Fruit fly (Drosophila melanogaster) whole organism, embryonic: ENCODE data around the gene CG14440.

Experiments
- Ada2b ChIP-seq: fragments of 200-800 bp; sonication (Bioruptor generic); IDR thresholded peaks from 2 replicates; pipeline ENCODE4 v1.3.6; 2022; ENCODE audit warnings: missing biosample characterization, missing genetic modification characterization
- Bteb2 ChIP-seq: fragments of 200-800 bp; sonication (Bioruptor generic); optimal IDR thresholded peaks from 2 replicates; lab custom pipeline; 2016; ENCODE audit warnings: missing biosample characterization, missing genetic modification characterization
- CG10543 ChIP-seq: fragments of 200-800 bp; sonication (Bioruptor generic); optimal IDR thresholded peaks from 3 replicates; lab custom pipeline; 2017; ENCODE audit warnings: missing biosample characterization, mild to moderate bottlenecking, missing genetic modification characterization, moderate library complexity
- CG10959 ChIP-seq: fragments of 200-800 bp; sonication (Bioruptor generic); IDR thresholded peaks from 2 replicates; pipeline ENCODE4 v1.3.6; 2022; ENCODE audit warnings: missing biosample characterization, missing genetic modification characterization
- CG11696 ChIP-seq: fragments of 200-800 bp; sonication (Bioruptor generic); IDR thresholded peaks from 2 replicates; pipeline ENCODE4 v1.3.6; 2022; ENCODE audit warnings: missing biosample characterization, missing genetic modification characterization
- CG12071 ChIP-seq: fragments of 200-800 bp; sonication (Bioruptor generic); optimal IDR thresholded peaks from 3 replicates; lab custom pipeline; 2018; ENCODE audit warnings: missing biosample characterization, mild to moderate bottlenecking, missing genetic modification characterization
- CG13624 ChIP-seq: fragments of 200-800 bp; sonication (Bioruptor generic); optimal IDR thresholded peaks from 2 replicates; lab custom pipeline; 2016; ENCODE audit warnings: missing biosample characterization, missing genetic modification characterization
- CG15479 ChIP-seq: fragments of 200-800 bp; sonication (Bioruptor generic); optimal IDR thresholded peaks from 3 replicates; lab custom pipeline; 2019; ENCODE audit warnings: missing biosample characterization, mild to moderate bottlenecking, missing genetic modification characterization, moderate library complexity
- CG1792 ChIP-seq: fragments of 200-800 bp; sonication (Bioruptor generic); optimal IDR thresholded peaks from 2 replicates; lab custom pipeline; 2016; ENCODE audit warnings: missing biosample characterization, missing genetic modification characterization
- CG18476 ChIP-seq: fragments of 200-800 bp; sonication (Bioruptor generic); optimal IDR thresholded peaks from 2 replicates; lab custom pipeline; 2016; ENCODE audit warnings: missing biosample characterization, mild to moderate bottlenecking, missing genetic modification characterization
- CG2116 ChIP-seq: fragments of 200-800 bp; sonication (Bioruptor generic); optimal IDR thresholded peaks from 3 replicates; lab custom pipeline; 2018; ENCODE audit warnings: missing biosample characterization, mild to moderate bottlenecking, missing genetic modification characterization
- CG3065 ChIP-seq: fragments of 200-800 bp; sonication (Bioruptor generic); optimal IDR thresholded peaks from 2 replicates; lab custom pipeline; 2016; ENCODE audit warnings: missing biosample characterization, missing genetic modification characterization
- CG31224 ChIP-seq: fragments of 200-800 bp; sonication (Bioruptor generic); IDR thresholded peaks from 2 replicates; pipeline ENCODE4 v1.3.6; 2022; ENCODE audit warnings: missing biosample characterization, missing genetic modification characterization
- CG32532 ChIP-seq: fragments of 200-800 bp; sonication (Bioruptor generic); IDR thresholded peaks from 2 replicates; pipeline ENCODE4 v1.3.6; 2022; ENCODE audit warnings: missing biosample characterization, missing genetic modification characterization
- CG3726 ChIP-seq: fragments of 200-800 bp; sonication (Bioruptor generic); IDR thresholded peaks from 3 replicates; pipeline ENCODE4, ENCODE4 v1.3.6; 2022; ENCODE audit warnings: missing biosample characterization, missing genetic modification characterization
- CG4617 ChIP-seq: fragments of 200-800 bp; sonication (Bioruptor generic); optimal IDR thresholded peaks from 3 replicates; lab custom pipeline; 2016; ENCODE audit warnings: missing biosample characterization, missing genetic modification characterization, borderline replicate concordance
- CG5953 ChIP-seq: fragments of 200-800 bp; sonication (Bioruptor generic); IDR thresholded peaks from 2 replicates; pipeline ENCODE4 v1.3.6; 2022; ENCODE audit warnings: missing biosample characterization, missing genetic modification characterization
- CG6854 ChIP-seq: fragments of 200-800 bp; sonication (Bioruptor generic); optimal IDR thresholded peaks from 3 replicates; lab custom pipeline; 2017; ENCODE audit warnings: missing biosample characterization, mild to moderate bottlenecking, missing genetic modification characterization
- CG9817 ChIP-seq: fragments of 200-800 bp; sonication (Bioruptor generic); optimal IDR thresholded peaks from 2 replicates; lab custom pipeline; 2018; ENCODE audit warnings: missing biosample characterization, mild to moderate bottlenecking, missing genetic modification characterization, moderate library complexity
- CG9932 ChIP-seq: fragments of 200-800 bp; sonication (Bioruptor generic); IDR thresholded peaks from 2 replicates; pipeline ENCODE4 v1.3.6; 2022; ENCODE audit warnings: missing biosample characterization, missing genetic modification characterization
- HLH3B ChIP-seq: fragments of 200-800 bp; sonication (Bioruptor generic); IDR thresholded peaks from 2 replicates; pipeline ENCODE4 v1.3.6; 2022; ENCODE audit warnings: missing biosample characterization, missing genetic modification characterization
- Hmr ChIP-seq: fragments of 200-800 bp; sonication (Bioruptor generic); optimal IDR thresholded peaks from 3 replicates; lab custom pipeline; 2017; ENCODE audit warnings: mild to moderate bottlenecking, missing biosample characterization, missing genetic modification reagents, missing genetic modification characterization
- Hr3 ChIP-seq: fragments of 200-800 bp; sonication (Bioruptor generic); optimal IDR thresholded peaks from 3 replicates; lab custom pipeline; 2016; ENCODE audit warnings: missing biosample characterization, missing genetic modification characterization
- NC2β ChIP-seq: fragments of 200-800 bp; sonication (Bioruptor generic); optimal IDR thresholded peaks from 2 replicates; lab custom pipeline; 2016; ENCODE audit warnings: missing biosample characterization, missing genetic modification characterization
- Pdp1 ChIP-seq, 2 experiments: fragments of 200-800 bp; sonication (Bioruptor generic); optimal IDR thresholded peaks; 3 replicates each; lab custom pipeline; 2016; ENCODE audit warnings: missing biosample characterization in 2 of 2, missing genetic modification characterization in 2 of 2, mild to moderate bottlenecking in 1 of 2, moderate library complexity in 1 of 2
- Rfx ChIP-seq: fragments of 200-800 bp; sonication (Bioruptor generic); IDR thresholded peaks from 2 replicates; pipeline ENCODE4 v1.3.6; 2022; ENCODE audit warnings: missing biosample characterization, missing genetic modification characterization
- Sin3A ChIP-seq: fragments of >200 bp; optimal IDR thresholded peaks from 2 replicates; lab custom pipeline; 2018
- Spps ChIP-seq: fragments of 200-800 bp; sonication (Bioruptor generic); optimal IDR thresholded peaks from 2 replicates; lab custom pipeline; 2018; ENCODE audit warnings: missing biosample characterization, mild to moderate bottlenecking, missing genetic modification characterization
- ase ChIP-seq: fragments of 200-800 bp; sonication (Bioruptor generic); IDR thresholded peaks from 3 replicates; pipeline ENCODE4 v1.3.6; 2022; ENCODE audit warnings: missing biosample characterization, missing genetic modification characterization
- bowl ChIP-seq: fragments of 200-800 bp; sonication (Bioruptor generic); IDR thresholded peaks from 2 replicates; pipeline ENCODE4 v1.3.6; 2022; ENCODE audit warnings: missing biosample characterization, missing genetic modification characterization
- cad ChIP-seq: fragments of >200 bp; optimal IDR thresholded peaks from 2 replicates; lab custom pipeline; 2017; ENCODE audit warnings: missing biosample characterization, missing genetic modification characterization
- dmrt11E ChIP-seq: fragments of 200-800 bp; sonication (Bioruptor generic); optimal IDR thresholded peaks from 3 replicates; lab custom pipeline; 2018; ENCODE audit warnings: missing biosample characterization, mild to moderate bottlenecking, missing genetic modification characterization, moderate library complexity
- emc ChIP-seq: fragments of 200-800 bp; sonication (Bioruptor generic); optimal IDR thresholded peaks from 2 replicates; lab custom pipeline; 2016; ENCODE audit warnings: missing biosample characterization, missing genetic modification characterization
- eyg ChIP-seq: fragments of 200-800 bp; sonication (Bioruptor generic); optimal IDR thresholded peaks from 3 replicates; lab custom pipeline; 2016; ENCODE audit warnings: missing biosample characterization, missing genetic modification characterization
- ftz-f1 ChIP-seq: fragments of 200-800 bp; sonication (Bioruptor generic); optimal IDR thresholded peaks from 2 replicates; lab custom pipeline; 2016; ENCODE audit warnings: missing biosample characterization, missing genetic modification characterization
- gce ChIP-seq: fragments of 200-800 bp; sonication (Bioruptor generic); IDR thresholded peaks from 3 replicates; pipeline ENCODE4 v1.3.6; 2022; ENCODE audit warnings: missing biosample characterization, missing genetic modification characterization
- h ChIP-seq: fragments of >200 bp; optimal IDR thresholded peaks from 2 replicates; lab custom pipeline; 2017
- hth ChIP-seq: fragments of >200 bp; optimal IDR thresholded peaks from 2 replicates; lab custom pipeline; 2017; ENCODE audit warnings: inconsistent platforms
- insv ChIP-seq, 2 experiments: fragments of 200-800 bp; sonication (Bioruptor generic); optimal IDR thresholded peaks; 3 replicates each; lab custom pipeline; 2016 to 2018; ENCODE audit warnings: missing biosample characterization in 2 of 2, missing genetic modification characterization in 2 of 2
- klu ChIP-seq: fragments of 200-800 bp; sonication (Bioruptor generic); IDR thresholded peaks from 2 replicates; pipeline ENCODE4 v1.3.6; 2022; ENCODE audit warnings: missing biosample characterization, missing genetic modification characterization
- knrl ChIP-seq: fragments of 200-800 bp; sonication (Bioruptor generic); IDR thresholded peaks from 3 replicates; pipeline ENCODE4 v1.3.6; 2022; ENCODE audit warnings: missing biosample characterization, missing genetic modification characterization; ENCODE audit not compliant: partially characterized antibody
- lab ChIP-seq: fragments of 200-800 bp; sonication (Bioruptor generic); optimal IDR thresholded peaks from 3 replicates; lab custom pipeline; 2017; ENCODE audit warnings: missing biosample characterization, missing genetic modification characterization, mild to moderate bottlenecking, moderate library complexity, missing genetic modification reagents
- lmd ChIP-seq: fragments of 200-800 bp; sonication (Bioruptor generic); IDR thresholded peaks from 2 replicates; pipeline ENCODE4 v1.3.6; 2022; ENCODE audit warnings: missing biosample characterization, missing genetic modification characterization
- mld ChIP-seq: fragments of 200-800 bp; sonication (Bioruptor generic); IDR thresholded peaks from 3 replicates; pipeline ENCODE4 v1.3.6; 2022; ENCODE audit warnings: missing biosample characterization, missing genetic modification characterization; ENCODE audit not compliant: partially characterized antibody
- odd ChIP-seq: fragments of 200-800 bp; sonication (Bioruptor generic); optimal IDR thresholded peaks from 2 replicates; lab custom pipeline; 2017; ENCODE audit warnings: missing biosample characterization, mild to moderate bottlenecking, missing genetic modification characterization
- pan ChIP-seq, 4 experiments: fragments of >200 bp in 3 of 4; fragments of 200-800 bp in 1 of 4; sonication (Bioruptor generic) in 1 of 4; optimal IDR thresholded peaks in 3 of 4; IDR thresholded peaks in 1 of 4; 2 replicates each; pipeline versions ENCODE4 v1.3.6 to Lab custom; 2017 to 2022; ENCODE audit warnings: missing biosample characterization in 2 of 4, missing genetic modification characterization in 2 of 4, mixed read lengths in 1 of 4
- peb ChIP-seq: fragments of 200-800 bp; sonication (Bioruptor generic); IDR thresholded peaks from 2 replicates; pipeline ENCODE4 v1.3.6; 2022; ENCODE audit warnings: missing biosample characterization, missing genetic modification characterization
- pros ChIP-seq: fragments of 200-800 bp; sonication (Bioruptor generic); optimal IDR thresholded peaks from 3 replicates; lab custom pipeline; 2019; ENCODE audit warnings: missing biosample characterization, mild to moderate bottlenecking, missing genetic modification characterization, moderate library complexity
- ro ChIP-seq: fragments of 200-800 bp; sonication (Bioruptor generic); IDR thresholded peaks from 2 replicates; pipeline ENCODE4 v1.3.6; 2022; ENCODE audit warnings: missing biosample characterization, missing genetic modification characterization
- sens ChIP-seq: fragments of 200-800 bp; sonication (Bioruptor generic); peaks from one replicate; lab custom pipeline; 2016; ENCODE audit warnings: missing biosample characterization, missing genetic modification characterization
- sisA ChIP-seq: fragments of 200-800 bp; sonication (Bioruptor generic); IDR thresholded peaks from 2 replicates; pipeline ENCODE4 v1.3.6; 2022; ENCODE audit warnings: missing biosample characterization, missing genetic modification characterization
- sob ChIP-seq: fragments of 200-800 bp; sonication (Bioruptor generic); IDR thresholded peaks from 2 replicates; pipeline ENCODE4 v1.3.6; 2022; ENCODE audit warnings: missing biosample characterization, missing genetic modification characterization
- vfl ChIP-seq: fragments of 200-800 bp; sonication (Bioruptor generic); optimal IDR thresholded peaks from 2 replicates; lab custom pipeline; 2016; ENCODE audit warnings: missing biosample characterization, missing genetic modification characterization

CG14440 gene

dm6 chrX:6711295-6711694, 12.9 kb upstream of the CG14440 start (continued):
- TF ChIP-seq Hr3 (peak; percentile 68), cad (GFP tag; lab: Kevin White, UChicago) (no peak), bowl (no peak), h (lab: Kevin White, UChicago) (no peak), CG31224 (GFP tag; lab: Robert Waterston, UW) (peak; percentile 62), pan (optimal IDR thresholded peaks at IDR 0.05; lab: Kevin White, UChicago) (no peak), pan (GFP tag; optimal IDR thresholded peaks at IDR 0.05 in 1 of 2, IDR thresholded peaks at IDR 0.05 in 1 of 2) (peak in 1 of 2 experiments; percentile 78), CG3726 (GFP tag; lab: Robert Waterston, UW) (no peak), odd (GFP tag; lab: Kevin White, UChicago) (peak; percentile 63), CG1792 (peak; percentile 50), CG15479 (GFP tag; lab: Kevin White, UChicago) (no peak), vfl (GFP tag; lab: Kevin White, UChicago) (peak; percentile 49), lab (GFP tag; lab: Kevin White, UChicago) (peak; percentile 89), Hmr (GFP tag; lab: Kevin White, UChicago) (peak; percentile 86), gce (peak; percentile 71; the same call in 1 of the 3 replicates), CG10543 (GFP tag; lab: Kevin White, UChicago) (peak; percentile 40), CG2116 (GFP tag; lab: Kevin White, UChicago) (peak; percentile 41), Pdp1 (GFP tag; optimal IDR thresholded peaks at IDR 0.05; lab: Kevin White, UChicago) (peak; percentile 76 to 93), Ada2b (peak; percentile 83), NC2β (GFP tag; lab: Kevin White, UChicago) (peak; percentile 73), CG11696 (peak; percentile 23; the same call in 1 of the 2 replicates), lmd (GFP tag; lab: Robert Waterston, UW) (peak; percentile 83), Sin3A (no peak), sisA (peak; percentile 71), ro (GFP tag; lab: Robert Waterston, UW) (no peak), CG13624 (GFP tag; lab: Kevin White, UChicago) (peak; percentile 81), ftz-f1 (GFP tag; lab: Kevin White, UChicago) (no peak), CG4617 (GFP tag; lab: Kevin White, UChicago) (peak; percentile 26), eyg (GFP tag; lab: Kevin White, UChicago) (peak; percentile 69), CG9932 (GFP tag; lab: Robert Waterston, UW) (peak; percentile 49), CG6854 (GFP tag; lab: Kevin White, UChicago) (peak; percentile 67), ase (GFP tag; lab: Robert Waterston, UW) (peak; percentile 44; the same call in 1 of the 3 replicates), CG3065 (peak; percentile 28), CG18476 (peak; percentile 66), mld (GFP tag; lab: Robert Waterston, UW) (no peak), dmrt11E (tag; lab: Kevin White, UChicago) (peak; percentile 58), insv (GFP tag; optimal IDR thresholded peaks at IDR 0.05; lab: Kevin White, UChicago) (no peak), knrl (GFP tag; lab: Robert Waterston, UW) (no peak)

DNA sequence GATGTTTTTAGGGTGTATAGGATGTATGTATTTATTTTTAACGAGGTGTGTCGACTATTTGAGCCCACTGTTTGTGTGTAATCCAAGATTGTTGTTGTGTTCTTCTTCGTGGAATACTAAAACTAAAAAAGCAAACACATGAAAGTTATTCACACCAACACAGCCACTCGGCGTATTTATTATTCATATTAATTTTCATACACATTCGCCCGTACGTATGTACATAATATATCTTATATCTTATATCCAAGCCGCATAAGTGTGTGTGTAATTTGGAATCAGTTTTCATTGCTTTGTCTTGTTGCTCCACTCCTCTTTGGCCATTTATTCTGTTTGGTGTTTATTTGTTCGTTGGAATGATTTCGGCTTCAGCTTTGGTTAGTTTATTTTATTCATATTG, 12.3 kb upstream of the CG14440 start:
- no peak for TF ChIP-seq ftz-f1 (GFP tag; lab: Kevin White, UChicago)
- no peak for TF ChIP-seq CG32532 (GFP tag; lab: Robert Waterston, UW)
- TF ChIP-seq Rfx (GFP tag; lab: Robert Waterston, UW) = 0 out of 2 replicates have a peak, but pooled peaks have one; percentile 7
- no peak for TF ChIP-seq CG10959 (GFP tag; lab: Robert Waterston, UW)
- no peak for TF ChIP-seq emc (GFP tag; lab: Kevin White, UChicago)
- TF ChIP-seq CG12071 (GFP tag; lab: Kevin White, UChicago) = no peak
- no peak for TF ChIP-seq Spps
- no peak for TF ChIP-seq klu (GFP tag; lab: Robert Waterston, UW)
- TF ChIP-seq sob (GFP tag; lab: Robert Waterston, UW) = no peak
- no peak for TF ChIP-seq CG5953 (GFP tag; lab: Robert Waterston, UW)
- TF ChIP-seq lmd (GFP tag; lab: Robert Waterston, UW) = no peak
- no peak for TF ChIP-seq peb
- no peak for TF ChIP-seq HLH3B (GFP tag; lab: Robert Waterston, UW)
- peak; percentile 4 for TF ChIP-seq CG10543 (GFP tag; lab: Kevin White, UChicago)
- no peak for TF ChIP-seq hth
- TF ChIP-seq Bteb2 (GFP tag; lab: Kevin White, UChicago) = no peak
- TF ChIP-seq pros = no peak
- TF ChIP-seq CG9817 (tag; lab: Kevin White, UChicago) = no peak
- TF ChIP-seq knrl (GFP tag; lab: Robert Waterston, UW) = no peak
- peak; percentile 54 for TF ChIP-seq sens (GFP tag; lab: Kevin White, UChicago)
